Worm (Caenorhabditis elegans) whole organism, L4 larva: ENCODE results near the gene his-70.

Source experiments
- D1046.2 ChIP-seq: fragments of 200-800 bp; sonication (Bioruptor generic); IDR thresholded peaks from 2 replicates; pipeline ENCODE4 v1.3.6; 2022; ENCODE audit warnings: missing genetic modification characterization, missing compliant biosample characterization
- F37D6.2 ChIP-seq: sonication (generic microtip); optimal IDR thresholded peaks from 2 replicates; lab custom pipeline; 2016; ENCODE audit warnings: mild to moderate bottlenecking, missing genetic modification characterization, missing compliant biosample characterization
- F44E2.7 ChIP-seq: fragments of 200-800 bp; sonication (Bioruptor generic); IDR thresholded peaks from 2 replicates; pipeline ENCODE4 v2.1.2; 2022; ENCODE audit warnings: missing genetic modification characterization, missing compliant biosample characterization
- aha-1 ChIP-seq: fragments of 150-350 bp; peaks from one replicate; lab custom pipeline; 2014; ENCODE audit warnings: missing biosample characterization, missing genetic modification characterization
- ceh-20 ChIP-seq: fragments of 200-800 bp; sonication (Bioruptor generic); IDR thresholded peaks from 2 replicates; pipeline ENCODE4 v1.3.6; 2022; ENCODE audit warnings: missing genetic modification reagents, missing genetic modification characterization, missing compliant biosample characterization
- ceh-28 ChIP-seq: fragments of 150-350 bp; optimal IDR thresholded peaks from 2 replicates; lab custom pipeline; 2014; ENCODE audit warnings: missing biosample characterization, missing genetic modification reagents, missing genetic modification characterization
- ces-1 ChIP-seq: fragments of 150-350 bp; sonication (generic microtip); optimal IDR thresholded peaks from 4 replicates; lab custom pipeline; 2014; ENCODE audit warnings: missing biosample characterization, missing genetic modification reagents, missing genetic modification characterization
- cey-2 ChIP-seq: sonication (generic microtip); optimal IDR thresholded peaks from 3 replicates; lab custom pipeline; 2017; ENCODE audit warnings: missing genetic modification characterization, mild to moderate bottlenecking, missing compliant biosample characterization, antibody characterized with exemption, borderline replicate concordance; ENCODE audit not compliant: insufficient read depth
- ctbp-1 ChIP-seq: fragments of 200-800 bp; sonication (Bioruptor generic); IDR thresholded peaks from 2 replicates; pipeline ENCODE4 v1.3.6; 2022; ENCODE audit warnings: missing genetic modification reagents, missing genetic modification characterization, missing compliant biosample characterization
- daf-12 ChIP-seq: fragments of 150-350 bp; optimal IDR thresholded peaks from 2 replicates; lab custom pipeline; 2014; ENCODE audit warnings: missing biosample characterization, missing genetic modification reagents, missing genetic modification characterization
- daf-16 ChIP-seq, 3 experiments: sonication (generic microtip); optimal IDR thresholded peaks; 2 replicates each; lab custom pipeline; 2016 to 2017; ENCODE audit warnings: missing genetic modification characterization in 3 of 3, missing genetic modification reagents in 3 of 3, mild to moderate bottlenecking in 2 of 3, missing compliant biosample characterization in 2 of 3, missing biosample characterization in 1 of 3, moderate library complexity in 1 of 3
- dmd-6 ChIP-seq: fragments of 200-800 bp; sonication (Bioruptor generic); IDR thresholded peaks from 2 replicates; pipeline ENCODE4 v1.3.6; 2022; ENCODE audit warnings: missing genetic modification reagents, missing genetic modification characterization, missing compliant biosample characterization
- dve-1 ChIP-seq: sonication (generic microtip); optimal IDR thresholded peaks from 2 replicates; lab custom pipeline; 2017; ENCODE audit warnings: antibody characterized with exemption, mild to moderate bottlenecking, missing genetic modification characterization, missing compliant biosample characterization; ENCODE audit not compliant: insufficient read depth
- egl-43 ChIP-seq: fragments of 200-800 bp; sonication (Bioruptor generic); IDR thresholded peaks from 2 replicates; pipeline ENCODE4 v1.3.6; 2022; ENCODE audit warnings: missing genetic modification reagents, missing genetic modification characterization, missing compliant biosample characterization
- fkh-10 ChIP-seq: fragments of 150-350 bp; optimal IDR thresholded peaks from 2 replicates; lab custom pipeline; 2014; ENCODE audit warnings: missing biosample characterization, missing genetic modification reagents, missing genetic modification characterization
- gei-8 ChIP-seq: fragments of 200-800 bp; sonication (Bioruptor generic); optimal IDR thresholded peaks from 2 replicates; lab custom pipeline; 2018; ENCODE audit warnings: mild to moderate bottlenecking, missing genetic modification characterization, missing compliant biosample characterization
- hlh-30 ChIP-seq: sonication (generic microtip); optimal IDR thresholded peaks from 2 replicates; lab custom pipeline; 2017; ENCODE audit warnings: antibody characterized with exemption, mild to moderate bottlenecking, missing genetic modification characterization, missing compliant biosample characterization; ENCODE audit not compliant: insufficient read depth
- hmg-1.1 ChIP-seq: fragments of 200-800 bp; sonication (Bioruptor generic); IDR thresholded peaks from 2 replicates; pipeline ENCODE4 v1.3.6; 2022; ENCODE audit warnings: missing genetic modification reagents, missing genetic modification characterization, missing compliant biosample characterization
- jun-1 ChIP-seq: fragments of 150-350 bp; optimal IDR thresholded peaks from 2 replicates; lab custom pipeline; 2014; ENCODE audit warnings: missing biosample characterization, missing genetic modification reagents, missing genetic modification characterization
- lin-15B ChIP-seq: fragments of 150-350 bp; sonication (generic microtip); optimal IDR thresholded peaks from 3 replicates; lab custom pipeline; 2014; ENCODE audit warnings: missing biosample characterization, missing genetic modification characterization
- lin-39 ChIP-seq: fragments of 150-350 bp; optimal IDR thresholded peaks from 2 replicates; lab custom pipeline; 2014; ENCODE audit warnings: missing biosample characterization, missing genetic modification reagents, missing genetic modification characterization
- madf-9 ChIP-seq: fragments of 200-800 bp; sonication (Bioruptor generic); conservative IDR thresholded peaks from 2 replicates; pipeline ENCODE4 v1.3.6; 2022; ENCODE audit warnings: missing genetic modification reagents, missing genetic modification characterization, missing compliant biosample characterization
- mep-1 ChIP-seq: fragments of 150-350 bp; sonication (generic microtip); optimal IDR thresholded peaks from 3 replicates; lab custom pipeline; 2014; ENCODE audit warnings: missing biosample characterization, missing genetic modification characterization
- mes-2 ChIP-seq: sonication (generic microtip); optimal IDR thresholded peaks from 2 replicates; lab custom pipeline; 2016; ENCODE audit warnings: missing genotype, mild to moderate bottlenecking, missing genetic modification characterization, missing compliant biosample characterization; ENCODE audit not compliant: poor library complexity, severe bottlenecking
- mxl-3 ChIP-seq: fragments of 200-800 bp; sonication (Bioruptor generic); optimal IDR thresholded peaks from 2 replicates; lab custom pipeline; 2018; ENCODE audit warnings: mild to moderate bottlenecking, missing genetic modification characterization, missing compliant biosample characterization
- nhr-10 ChIP-seq: fragments of 150-350 bp; optimal IDR thresholded peaks from 2 replicates; lab custom pipeline; 2014; ENCODE audit warnings: missing biosample characterization, missing genetic modification characterization
- nhr-11 ChIP-seq: fragments of 150-350 bp; optimal IDR thresholded peaks from 2 replicates; lab custom pipeline; 2014; ENCODE audit warnings: missing biosample characterization, missing genetic modification characterization
- nhr-28 ChIP-seq: fragments of 150-350 bp; optimal IDR thresholded peaks from 2 replicates; lab custom pipeline; 2014; ENCODE audit warnings: missing biosample characterization, missing genetic modification characterization
- nhr-41 ChIP-seq: fragments of 200-800 bp; sonication (Bioruptor generic); IDR thresholded peaks from 2 replicates; pipeline ENCODE4 v1.3.6; 2022; ENCODE audit warnings: missing genetic modification reagents, missing genetic modification characterization, missing compliant biosample characterization
- nhr-42 ChIP-seq: fragments of 200-800 bp; sonication (Bioruptor generic); IDR thresholded peaks from 2 replicates; pipeline ENCODE4 v1.3.6; 2022; ENCODE audit warnings: missing genetic modification characterization, missing compliant biosample characterization
- nhr-77 ChIP-seq: fragments of 150-350 bp; optimal IDR thresholded peaks from 2 replicates; lab custom pipeline; 2014; ENCODE audit warnings: missing biosample characterization, missing genetic modification characterization
- rbr-2 ChIP-seq: sonication (generic microtip); optimal IDR thresholded peaks from 2 replicates; lab custom pipeline; 2016; ENCODE audit warnings: missing genotype, missing genetic modification characterization, missing compliant biosample characterization
- set-16 ChIP-seq: fragments of 200-800 bp; sonication (Bioruptor generic); IDR thresholded peaks from 2 replicates; pipeline ENCODE4 v1.3.6; 2022; ENCODE audit warnings: missing genetic modification reagents, missing genetic modification characterization, missing compliant biosample characterization
- snpc-1.2 ChIP-seq: fragments of 200-800 bp; sonication (Bioruptor generic); IDR thresholded peaks from 2 replicates; pipeline ENCODE4 v1.3.6; 2022; ENCODE audit warnings: missing genetic modification reagents, missing genetic modification characterization, missing compliant biosample characterization
- snpc-4 ChIP-seq: fragments of 150-350 bp; optimal IDR thresholded peaks from 2 replicates; lab custom pipeline; 2014; ENCODE audit warnings: missing biosample characterization, missing genetic modification characterization
- tag-97 ChIP-seq: fragments of 200-800 bp; sonication (Bioruptor generic); IDR thresholded peaks from 2 replicates; pipeline ENCODE4 v1.3.6; 2022; ENCODE audit warnings: missing genetic modification characterization, missing compliant biosample characterization
- tra-1 ChIP-seq: fragments of 200-800 bp; sonication (Bioruptor generic); IDR thresholded peaks from 2 replicates; pipeline ENCODE4 v1.3.6; 2022; ENCODE audit warnings: missing genetic modification reagents, missing genetic modification characterization, missing compliant biosample characterization
- unc-62 ChIP-seq, 3 experiments: fragments of 150-350 bp in 1 of 3; sonication (generic microtip); optimal IDR thresholded peaks in 2 of 3; peaks in 1 of 3; 1 replicate in 1 of 3; 2 replicates in 2 of 3; lab custom pipeline; 2014 to 2017; ENCODE audit warnings: missing biosample characterization in 3 of 3, missing genetic modification characterization in 3 of 3, missing genetic modification reagents in 3 of 3, missing genotype in 1 of 3
- vab-7 ChIP-seq: fragments of 200-800 bp; sonication (Bioruptor generic); IDR thresholded peaks from 2 replicates; pipeline ENCODE4 v1.3.6; 2022; ENCODE audit warnings: missing genetic modification reagents, missing genetic modification characterization, missing compliant biosample characterization
- zag-1 ChIP-seq: fragments of 150-350 bp; optimal IDR thresholded peaks from 2 replicates; lab custom pipeline; 2014; ENCODE audit warnings: missing biosample characterization, missing genetic modification characterization
- zip-11 ChIP-seq: fragments of 200-800 bp; sonication (Bioruptor generic); IDR thresholded peaks from 2 replicates; pipeline ENCODE4 v1.3.6; 2022; ENCODE audit warnings: missing genetic modification characterization, missing compliant biosample characterization
- zip-2 ChIP-seq: fragments of 150-350 bp; optimal IDR thresholded peaks from 2 replicates; lab custom pipeline; 2014; ENCODE audit warnings: missing biosample characterization, missing genetic modification characterization
- ztf-11 ChIP-seq: fragments of 150-350 bp; optimal IDR thresholded peaks from 2 replicates; lab custom pipeline; 2014; ENCODE audit warnings: missing biosample characterization, missing genetic modification characterization
- ztf-7 ChIP-seq: fragments of 150-350 bp; optimal IDR thresholded peaks from 2 replicates; lab custom pipeline; 2014; ENCODE audit warnings: missing biosample characterization, missing genetic modification characterization

his-70 gene

ce11 chrIII:4070239-4070638 lies 10.3 kb upstream of the his-70 start:
- peak; percentile 22 for TF ChIP-seq rbr-2 (tag; lab: Kevin White, UChicago)
- peak; percentile 54 for TF ChIP-seq ces-1 (GFP tag; lab: Kevin White, UChicago)
- no peak for TF ChIP-seq ceh-28 (tag; lab: Kevin White, UChicago)

ce11 chrIII:4068120-4068519 lies 8.2 kb upstream of the his-70 start:
- no peak for TF ChIP-seq nhr-11 (tag; lab: Kevin White, UChicago)
- TF ChIP-seq set-16 (GFP tag; lab: Robert Waterston, UW), result peak; percentile 51

- TF ChIP-seq fkh-10 (GFP tag; lab: Kevin White, UChicago) (peak; percentile 39), jun-1 (tag; lab: Kevin White, UChicago) (no peak)
These were observed 6.4 kb upstream of the his-70 start, which contains the start of gene unc-79 for ce11 chrIII:4066333-4066732. Gene unc-79 (plus strand): TSS chrIII:4066633.

- TF ChIP-seq ceh-20 (GFP tag; lab: Robert Waterston, UW) (peak; percentile 40; the same call in 1 of the 2 replicates), mxl-3 (GFP tag; lab: Kevin White, UChicago) (no peak), D1046.2 (GFP tag; lab: Robert Waterston, UW) (0 out of 2 replicates have a peak, but pooled peaks have one; percentile 11), hmg-1.1 (GFP tag; lab: Robert Waterston, UW) (peak; percentile 78), lin-15B (no peak), daf-16 (GFP tag; optimal IDR thresholded peaks at IDR 0.05; lab: Kevin White, UChicago) (no peak), daf-16 (tag; optimal IDR thresholded peaks at IDR 0.05; lab: Kevin White, UChicago) (no peak), ctbp-1 (GFP tag; lab: Robert Waterston, UW) (0 out of 2 replicates have a peak, but pooled peaks have one; percentile 50), tra-1 (GFP tag; lab: Robert Waterston, UW) (no peak), zip-11 (GFP tag; lab: Robert Waterston, UW) (no peak), rbr-2 (tag; lab: Kevin White, UChicago) (peak; percentile 72), ceh-28 (tag; lab: Kevin White, UChicago) (peak; percentile 8), cey-2 (tag; lab: Kevin White, UChicago) (no peak), daf-12 (tag; lab: Kevin White, UChicago) (no peak), nhr-28 (tag; lab: Kevin White, UChicago) (no peak), dve-1 (no peak), gei-8 (GFP tag; lab: Kevin White, UChicago) (no peak), ztf-7 (tag; lab: Kevin White, UChicago) (no peak), F44E2.7 (GFP tag; lab: Robert Waterston, UW) (no peak), tag-97 (GFP tag; lab: Robert Waterston, UW) (no peak), nhr-77 (no peak), unc-62 (GFP tag; optimal IDR thresholded peaks at IDR 0.05 in 1 of 2; lab: Kevin White, UChicago) (peak in 1 of 2 experiments; percentile 79), unc-62 (tag; optimal IDR thresholded peaks at IDR 0.05; lab: Kevin White, UChicago) (no peak), aha-1 (tag; lab: Kevin White, UChicago) (peak; percentile 80), nhr-10 (tag; lab: Kevin White, UChicago) (no peak), madf-9 (no peak), snpc-1.2 (GFP tag; lab: Robert Waterston, UW) (no peak), dmd-6 (GFP tag; lab: Robert Waterston, UW) (0 out of 2 replicates have a peak, but pooled peaks have one; percentile 7), mes-2 (tag; lab: Kevin White, UChicago) (peak; percentile 49), nhr-42 (no peak), set-16 (GFP tag; lab: Robert Waterston, UW) (peak; percentile 72), nhr-41 (no peak), snpc-4 (tag; lab: Kevin White, UChicago) (no peak), vab-7 (GFP tag; lab: Robert Waterston, UW) (no peak), mep-1 (peak; percentile 54), F37D6.2 (tag; lab: Kevin White, UChicago) (peak; percentile 51), egl-43 (peak; percentile 69; the same call in 1 of the 2 replicates), hlh-30 (tag; lab: Kevin White, UChicago) (peak; percentile 18), zip-2 (no peak), ztf-11 (no peak), zag-1 (tag; lab: Kevin White, UChicago) (no peak), lin-39 (tag; lab: Kevin White, UChicago) (no peak)
These were observed 3.8 kb upstream of the his-70 start for ce11 chrIII:4063724-4064123.
